Worm (Caenorhabditis elegans): ENCODE measurements around the gene sra-12.

sra-12 gene

DNA sequence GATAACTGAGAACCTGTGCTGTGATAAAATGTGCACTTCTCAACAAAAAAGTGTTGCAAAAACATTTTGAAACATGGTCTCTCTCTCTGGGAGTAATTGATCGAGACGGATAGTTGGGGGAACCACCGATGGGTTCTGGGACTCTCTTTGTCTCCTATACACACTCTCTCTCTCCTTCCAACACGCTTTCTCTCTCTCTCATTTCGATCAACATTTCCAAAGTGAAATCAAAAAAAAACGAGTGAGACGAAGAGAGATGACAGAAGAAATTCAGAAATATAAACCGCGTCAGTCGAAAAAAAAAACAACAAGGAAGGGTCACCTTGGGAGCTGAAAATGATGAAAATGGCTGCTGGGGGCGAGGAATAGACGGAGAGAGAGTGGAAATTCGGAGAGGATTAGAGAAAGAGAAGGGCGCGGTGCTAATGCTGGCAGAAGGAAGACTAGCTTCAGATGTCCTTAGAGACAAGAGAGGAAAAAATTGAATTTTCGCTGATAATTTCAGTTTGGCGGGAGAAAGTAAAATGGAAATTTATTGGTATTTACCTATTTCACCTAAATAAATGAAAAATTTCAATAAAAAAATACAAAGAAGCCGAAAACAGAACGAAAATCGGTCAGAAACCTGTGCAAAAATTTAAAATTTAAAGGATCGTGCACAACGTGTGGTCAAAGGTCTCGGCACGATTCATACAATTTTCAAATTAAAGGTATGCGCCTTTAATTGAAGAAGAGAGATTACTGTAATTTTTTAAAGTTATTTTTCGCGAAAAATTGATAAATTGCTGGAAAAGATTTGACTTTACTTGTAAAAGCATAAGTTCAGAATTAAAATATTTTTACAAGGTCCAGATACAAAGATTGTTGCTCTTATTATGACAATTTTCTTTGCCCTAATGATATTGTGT lies 41.3 kb downstream of the sra-12 start:
- TF ChIP-seq W03F9.2 (tag; optimal IDR thresholded peaks at IDR 0.05) (no peak), dao-5 (tag; optimal IDR thresholded peaks at IDR 0.05) (no peak), him-1 (tag; optimal IDR thresholded peaks at IDR 0.05) (no peak)

DNA sequence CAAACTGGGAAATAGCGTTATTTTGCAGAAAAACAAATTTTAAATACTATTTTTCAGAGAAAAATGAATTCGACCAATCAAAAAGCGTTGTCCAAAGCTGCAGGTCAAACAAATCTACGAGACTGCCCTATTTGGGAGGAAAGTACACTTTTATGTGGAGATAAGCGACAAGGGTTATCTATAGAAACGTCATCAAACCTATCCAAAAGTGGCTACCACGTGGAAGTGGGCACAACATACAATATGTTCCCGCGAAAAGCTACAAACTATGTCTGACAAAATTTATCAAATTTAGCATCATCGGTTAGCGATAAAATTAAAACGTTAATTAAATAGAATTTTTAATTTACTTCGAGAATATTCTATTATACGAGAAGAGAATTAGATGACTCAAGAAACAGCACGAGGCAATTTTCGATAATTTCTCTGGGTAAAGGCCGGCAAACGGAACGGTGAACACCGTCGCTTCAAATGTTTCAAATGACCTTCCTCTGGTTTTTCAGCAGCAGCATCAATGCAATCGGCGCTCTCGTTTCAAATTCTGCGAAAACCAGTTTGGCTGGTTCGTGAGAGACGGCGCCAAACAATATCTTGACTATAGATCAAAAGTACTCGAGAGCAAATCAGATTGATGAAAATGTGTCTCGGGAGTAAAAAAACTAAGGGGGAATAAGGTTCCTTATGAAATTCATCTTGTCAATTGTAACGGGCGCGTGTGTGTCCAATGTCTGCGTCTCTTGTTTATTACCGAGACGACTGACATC lies 42.4 kb downstream of the sra-12 start:
- TF ChIP-seq W03F9.2 (tag; optimal IDR thresholded peaks at IDR 0.05) (no peak), dao-5 (tag; optimal IDR thresholded peaks at IDR 0.05) (no peak), him-1 (tag; optimal IDR thresholded peaks at IDR 0.05) (no peak)

DNA sequence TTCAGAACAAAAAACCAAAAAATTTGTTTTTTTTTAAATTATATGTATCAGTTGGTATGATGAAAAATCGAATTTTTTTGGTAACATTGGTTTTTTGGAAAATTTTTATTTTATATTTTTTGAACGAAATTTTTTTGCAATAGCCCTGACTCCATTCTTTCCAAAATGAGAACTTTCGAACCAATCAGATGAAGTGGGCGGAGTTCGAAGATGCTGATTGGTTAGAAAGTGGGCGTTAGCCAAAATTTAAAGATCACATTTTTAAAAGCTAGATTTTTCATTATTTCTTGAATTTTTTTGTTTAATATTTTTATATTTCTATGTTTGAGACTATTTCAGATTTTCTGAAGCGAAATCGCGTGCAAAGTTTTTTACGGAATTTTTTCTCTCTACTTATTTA lies 43.0 kb downstream of the sra-12 start:
- TF ChIP-seq dao-5 (tag; optimal IDR thresholded peaks at IDR 0.05) (no peak), him-1 (tag; optimal IDR thresholded peaks at IDR 0.05) (no peak), W03F9.2 (tag; optimal IDR thresholded peaks at IDR 0.05) (no peak)

DNA sequence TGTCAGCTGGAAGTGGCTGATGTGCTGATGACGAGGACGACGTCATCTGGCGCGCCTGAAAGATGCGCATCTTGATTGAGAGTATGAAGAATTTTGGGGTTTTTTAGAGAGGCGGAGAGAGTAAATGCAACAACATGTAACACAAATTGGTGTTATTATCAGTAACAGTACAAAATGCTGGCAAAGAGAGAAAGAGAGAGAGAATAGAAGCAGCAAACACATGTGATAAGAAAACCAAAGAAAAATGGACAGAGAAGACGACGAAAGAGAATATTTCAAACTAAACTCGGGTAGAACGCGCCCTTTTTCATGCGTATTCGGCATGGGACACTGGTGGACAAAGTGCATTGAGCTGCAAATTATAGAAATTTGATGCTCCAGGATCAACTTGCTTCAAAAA lies 43.4 kb downstream of the sra-12 start, which contains the start of gene M106.3:
Gene M106.3 (minus strand): TSS at position 70 of the 400 bp plus-strand sequence.
- no peak for TF ChIP-seq W03F9.2 (tag; optimal IDR thresholded peaks at IDR 0.05)
- TF ChIP-seq dao-5 (tag; optimal IDR thresholded peaks at IDR 0.05), result no peak
- no peak for TF ChIP-seq him-1 (tag; optimal IDR thresholded peaks at IDR 0.05)

DNA sequence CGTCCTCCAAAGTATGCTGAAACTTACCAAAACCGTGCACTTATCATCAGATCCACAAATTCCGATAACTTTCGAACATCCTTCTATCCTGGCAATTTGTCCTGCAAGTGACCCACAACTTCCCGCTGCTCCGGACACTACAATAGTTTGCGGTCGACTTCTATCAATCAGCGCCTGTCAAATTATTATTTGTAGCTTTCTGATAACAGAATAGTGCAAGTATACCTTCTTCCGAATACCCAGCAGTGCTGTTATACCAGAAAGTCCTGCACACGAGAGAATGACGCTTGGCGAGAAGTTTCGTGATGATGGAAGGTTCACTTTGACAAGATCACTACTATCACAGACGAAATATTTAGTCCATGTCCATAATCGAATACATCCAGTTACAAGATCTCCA lies 44.9 kb downstream of the sra-12 start:
- no peak for TF ChIP-seq W03F9.2 (tag; optimal IDR thresholded peaks at IDR 0.05)
- no peak for TF ChIP-seq him-1 (tag; optimal IDR thresholded peaks at IDR 0.05)
- no peak for TF ChIP-seq dao-5 (tag; optimal IDR thresholded peaks at IDR 0.05)

DNA sequence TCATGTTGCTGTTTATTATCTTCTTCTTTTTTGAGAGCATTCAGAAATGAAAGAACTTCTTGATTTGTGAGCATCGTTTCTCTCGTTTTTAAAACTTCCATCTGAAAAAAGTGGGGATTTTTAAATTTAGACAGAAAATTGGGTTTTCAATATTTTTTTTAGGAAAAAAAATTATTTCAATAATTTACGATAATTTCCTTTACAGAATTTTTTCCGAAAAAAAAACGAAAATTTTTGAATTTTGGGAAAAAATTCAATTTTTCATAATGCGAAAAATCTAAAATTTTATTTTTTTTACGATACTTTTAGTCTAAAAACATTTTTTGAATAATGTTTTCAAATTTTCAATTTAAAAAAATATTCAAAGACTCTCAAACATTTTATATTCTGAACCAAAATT lies 47.2 kb downstream of the sra-12 start, which contains the start of gene M106.7:
Gene M106.7 (minus strand): TSS at position 101 of the 400 bp plus-strand sequence.
- no peak for TF ChIP-seq him-1 (tag; optimal IDR thresholded peaks at IDR 0.05)
- TF ChIP-seq W03F9.2 (tag; optimal IDR thresholded peaks at IDR 0.05), result no peak
- no peak for TF ChIP-seq dao-5 (tag; optimal IDR thresholded peaks at IDR 0.05)

DNA sequence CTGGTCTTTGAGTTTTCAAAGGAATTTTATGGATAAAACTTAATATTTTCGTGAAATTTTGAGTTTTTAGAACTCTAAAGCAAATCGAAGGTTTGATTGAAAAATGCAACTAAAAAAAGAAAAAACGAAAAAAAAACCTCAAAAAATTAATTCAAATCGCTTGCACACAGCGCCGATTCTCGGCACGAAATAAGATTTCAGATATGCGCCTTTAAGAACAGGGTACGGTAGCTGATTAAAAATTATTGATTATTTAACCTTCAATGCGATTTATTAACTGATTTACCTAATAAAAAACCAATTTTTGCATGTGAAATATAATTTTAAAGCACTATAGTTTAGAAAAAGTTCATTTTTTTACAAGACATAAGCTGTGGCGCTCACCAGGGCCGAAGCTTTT lies 51.4 kb downstream of the sra-12 start:
- TF ChIP-seq dao-5 (tag; optimal IDR thresholded peaks at IDR 0.05) (no peak), him-1 (tag; optimal IDR thresholded peaks at IDR 0.05) (no peak), W03F9.2 (tag; optimal IDR thresholded peaks at IDR 0.05) (no peak)

All from whole organism, L4/young adult.